Fruit fly (Drosophila melanogaster): Measurements from ENCODE around the gene CG10970.
"Not testable (repeated sequence)": the region's sequence is repeated elsewhere in the genome, so short reads cannot be mapped to it uniquely, and the experiment has no call there.

Gene CG10970

dm6 chrX:9090057-9090358 is 18.8 kb upstream of the CG10970 start:
- peak; percentile 72 for TF ChIP-seq svp (GFP tag)
- TF ChIP-seq CG10669 (GFP tag; optimal IDR thresholded peaks at IDR 0.05), result no peak

- TF ChIP-seq dsx (GFP tag; optimal IDR thresholded peaks at IDR 0.05; ENCODE audit: poor library complexity, severe bottlenecking), result no peak
- TF ChIP-seq CG6792 (GFP tag; optimal IDR thresholded peaks at IDR 0.05), result no peak
- TF ChIP-seq fkh (GFP tag; optimal IDR thresholded peaks at IDR 0.05), result no peak
- TF ChIP-seq Hr39 (GFP tag; optimal IDR thresholded peaks at IDR 0.05), result no peak
- peak; percentile 88 for TF ChIP-seq svp (GFP tag)
- TF ChIP-seq dac (GFP tag; optimal IDR thresholded peaks at IDR 0.05), result no peak
- no peak for TF ChIP-seq spab (GFP tag; optimal IDR thresholded peaks at IDR 0.05)
- TF ChIP-seq Sox15 (GFP tag; optimal IDR thresholded peaks at IDR 0.05), result no peak
- TF ChIP-seq net (GFP tag; optimal IDR thresholded peaks at IDR 0.05), result no peak
- no peak for TF ChIP-seq CG11902 (GFP tag; optimal IDR thresholded peaks at IDR 0.05)
- TF ChIP-seq CG15336 (GFP tag; IDR thresholded peaks at IDR 0.05), result no peak
- no peak for TF ChIP-seq Sox102F (GFP tag; optimal IDR thresholded peaks at IDR 0.05)
- TF ChIP-seq Ets21C (GFP tag; optimal IDR thresholded peaks at IDR 0.05), result no peak
- no peak for TF ChIP-seq Met (GFP tag; optimal IDR thresholded peaks at IDR 0.05)
- TF ChIP-seq CG34406 (GFP tag; optimal IDR thresholded peaks at IDR 0.05), result no peak
- TF ChIP-seq CG9139 (GFP tag; optimal IDR thresholded peaks at IDR 0.05), result no peak
- TF ChIP-seq achi (GFP tag; optimal IDR thresholded peaks at IDR 0.05), result peak; percentile 18
- peak; percentile 51 for TF ChIP-seq Eip78C (GFP tag)
- no peak for TF ChIP-seq acj6 (GFP tag; optimal IDR thresholded peaks at IDR 0.05)
- TF ChIP-seq CG6808 (GFP tag; optimal IDR thresholded peaks at IDR 0.05), result no peak
- TF ChIP-seq eg (GFP tag; IDR thresholded peaks at IDR 0.05), result no peak
- TF ChIP-seq Sox14 (GFP tag; optimal IDR thresholded peaks at IDR 0.05), result peak; percentile 71
- TF ChIP-seq Hr4 (GFP tag; optimal IDR thresholded peaks at IDR 0.05), result no peak
- no peak for TF ChIP-seq Eip75B (GFP tag; optimal IDR thresholded peaks at IDR 0.05)
- peak; percentile 3 for TF ChIP-seq esn (GFP tag; optimal IDR thresholded peaks at IDR 0.05)
- TF ChIP-seq Hr38 (GFP tag; optimal IDR thresholded peaks at IDR 0.05), result no peak
- no peak for TF ChIP-seq fd85E (GFP tag; optimal IDR thresholded peaks at IDR 0.05)
- no peak for TF ChIP-seq CG3919 (GFP tag; optimal IDR thresholded peaks at IDR 0.05)
- TF ChIP-seq Lpt (GFP tag; optimal IDR thresholded peaks at IDR 0.05), result no peak
- no peak for TF ChIP-seq vri (GFP tag; optimal IDR thresholded peaks at IDR 0.05)
- TF ChIP-seq CG10669 (GFP tag; optimal IDR thresholded peaks at IDR 0.05), result no peak
- peak; percentile 23 for TF ChIP-seq CG6854 (GFP tag; optimal IDR thresholded peaks at IDR 0.05)
Measured at dm6 chrX:9089254-9090056, 18.2 kb upstream of the CG10970 start, which contains the start of gene CCT2. Gene CCT2, plus strand, starts transcription at chrX:9089513.

- not testable (repeated sequence) for TF ChIP-seq Hr4, Met, Blimp-1 (GFP tag; optimal IDR thresholded peaks at IDR 0.05)
Measured at dm6 chrX:9087920-9088417, 16.8 kb upstream of the CG10970 start, which contains the start of gene CG6999. Gene CG6999, plus strand, starts transcription at chrX:9088367.

dm6 chrX:9086702-9087179 is 15.5 kb upstream of the CG10970 start, which contains the start of gene CG32706:
Gene CG32706, plus strand, starts transcription at chrX:9087129.
- not testable (repeated sequence) for TF ChIP-seq CG9139, acj6, CG34406 (GFP tag; optimal IDR thresholded peaks at IDR 0.05)
